Worm (Caenorhabditis elegans) whole organism, mixed stage, embryonic: ENCODE data around the gene cut-6.

Source experiments
- nhr-12 ChIP-seq: fragments of 150-350 bp; optimal IDR thresholded peaks from 2 replicates; lab custom pipeline; 2014; ENCODE audit warnings: missing biosample characterization, missing genetic modification characterization
- nhr-237 ChIP-seq: fragments of 150-350 bp; optimal IDR thresholded peaks from 2 replicates; lab custom pipeline; 2014; ENCODE audit warnings: missing biosample characterization, missing genetic modification characterization
- sptf-1 ChIP-seq: sonication (generic microtip); optimal IDR thresholded peaks from 2 replicates; lab custom pipeline; 2017; ENCODE audit warnings: mild to moderate bottlenecking, missing genetic modification characterization, moderate library complexity, missing compliant biosample characterization
- ztf-11 ChIP-seq: fragments of 150-350 bp; optimal IDR thresholded peaks from 2 replicates; lab custom pipeline; 2014; ENCODE audit warnings: missing biosample characterization, missing genetic modification characterization

DNA sequence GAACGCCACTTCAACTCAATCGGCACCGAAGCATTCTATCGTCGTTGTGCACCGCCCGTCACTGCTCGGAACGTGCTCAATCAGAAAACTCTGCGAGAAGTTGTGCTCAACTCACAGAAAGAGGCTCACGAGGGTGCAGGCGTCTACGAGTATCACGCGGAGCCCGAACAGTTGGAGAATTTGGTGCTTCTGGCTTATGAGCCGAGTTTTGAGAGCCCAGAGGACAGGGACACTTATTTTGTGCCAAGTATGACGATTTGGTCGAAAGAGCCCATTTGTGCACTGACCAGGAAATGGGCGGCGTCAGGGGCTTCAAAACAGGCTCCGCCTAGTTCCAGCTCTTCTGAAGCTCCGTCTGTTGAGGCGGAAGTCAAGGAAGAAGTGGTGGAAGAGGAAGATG lies 22.4 kb upstream of the cut-6 start:
- no peak for TF ChIP-seq sptf-1 (tag; lab: Kevin White, UChicago)
- TF ChIP-seq nhr-237: no peak
- no peak for TF ChIP-seq ztf-11 (tag; lab: Kevin White, UChicago)
- no peak for TF ChIP-seq nhr-12
